Fruit fly (Drosophila melanogaster) whole organism, embryonic: ENCODE results near the gene Cand1.

Source experiments
- Atf3 ChIP-seq: fragments of 200-800 bp; sonication (Bioruptor generic); optimal IDR thresholded peaks from 3 replicates; lab custom pipeline; 2016; ENCODE audit warnings: missing biosample characterization, missing genetic modification characterization
- Bgb ChIP-seq: fragments of 200-800 bp; sonication (Bioruptor generic); IDR thresholded peaks from 2 replicates; pipeline ENCODE4 v1.3.6; 2022; ENCODE audit warnings: missing biosample characterization, missing genetic modification characterization; ENCODE audit not compliant: partially characterized antibody
- CG12769 ChIP-seq: fragments of 200-800 bp; sonication (Bioruptor generic); optimal IDR thresholded peaks from 2 replicates; lab custom pipeline; 2019; ENCODE audit warnings: missing biosample characterization, mild to moderate bottlenecking, missing genetic modification characterization, moderate library complexity
- CG13296 ChIP-seq: fragments of 200-800 bp; sonication (Bioruptor generic); optimal IDR thresholded peaks from 3 replicates; lab custom pipeline; 2018; ENCODE audit warnings: missing biosample characterization, mild to moderate bottlenecking, missing genetic modification characterization
- CG15514 ChIP-seq: fragments of 200-800 bp; sonication (Bioruptor generic); optimal IDR thresholded peaks from 3 replicates; lab custom pipeline; 2017; ENCODE audit warnings: missing biosample characterization, missing genetic modification characterization, mild to moderate bottlenecking, moderate library complexity, missing genetic modification reagents
- CG1602 ChIP-seq: fragments of 200-800 bp; sonication (Bioruptor generic); optimal IDR thresholded peaks from 3 replicates; lab custom pipeline; 2016; ENCODE audit warnings: missing biosample characterization, missing genetic modification characterization
- CG30020 ChIP-seq: fragments of 200-800 bp; optimal IDR thresholded peaks from 2 replicates; lab custom pipeline; 2019; ENCODE audit warnings: missing biosample characterization, mild to moderate bottlenecking, missing genetic modification characterization, moderate library complexity
- CG31224 ChIP-seq: fragments of 200-800 bp; sonication (Bioruptor generic); IDR thresholded peaks from 2 replicates; pipeline ENCODE4 v1.3.6; 2022; ENCODE audit warnings: missing biosample characterization, missing genetic modification characterization
- CG31441 ChIP-seq: fragments of 200-800 bp; sonication (Bioruptor generic); IDR thresholded peaks from 2 replicates; pipeline ENCODE4 v1.3.6; 2022; ENCODE audit warnings: missing biosample characterization, missing genetic modification characterization
- CG3726 ChIP-seq: fragments of 200-800 bp; sonication (Bioruptor generic); IDR thresholded peaks from 3 replicates; pipeline ENCODE4, ENCODE4 v1.3.6; 2022; ENCODE audit warnings: missing biosample characterization, missing genetic modification characterization
- CG3847 ChIP-seq: fragments of 200-800 bp; sonication (Bioruptor generic); IDR thresholded peaks from 2 replicates; pipeline ENCODE4 v1.3.6; 2022; ENCODE audit warnings: missing biosample characterization, missing genetic modification characterization
- CG4360 ChIP-seq: fragments of 200-800 bp; sonication (Bioruptor generic); IDR thresholded peaks from 2 replicates; pipeline ENCODE4 v1.3.6; 2022; ENCODE audit warnings: missing biosample characterization, missing genetic modification characterization
- CG5245 ChIP-seq: fragments of 200-800 bp; sonication (Bioruptor generic); optimal IDR thresholded peaks from 3 replicates; lab custom pipeline; 2016; ENCODE audit warnings: missing biosample characterization, missing genetic modification characterization
- CG7372 ChIP-seq: fragments of 200-800 bp; sonication (Bioruptor generic); IDR thresholded peaks from 2 replicates; pipeline ENCODE4 v1.3.6; 2022; ENCODE audit warnings: missing biosample characterization, missing genetic modification characterization
- CG8388 ChIP-seq: fragments of 200-800 bp; sonication (Bioruptor generic); optimal IDR thresholded peaks from 2 replicates; lab custom pipeline; 2019; ENCODE audit warnings: missing biosample characterization, mild to moderate bottlenecking, missing genetic modification characterization, moderate library complexity
- Dll ChIP-seq: fragments of 200-800 bp; sonication (Bioruptor generic); IDR thresholded peaks from 4 replicates; pipeline ENCODE4 v1.3.6; 2022; ENCODE audit warnings: missing biosample characterization, missing genetic modification characterization; ENCODE audit not compliant: partially characterized antibody
- Doc3 ChIP-seq: fragments of 200-800 bp; sonication (Bioruptor generic); IDR thresholded peaks from 3 replicates; pipeline ENCODE4 v1.3.6; 2022; ENCODE audit warnings: missing biosample characterization, missing genetic modification characterization; ENCODE audit not compliant: partially characterized antibody
- Dref ChIP-seq: fragments of 200-800 bp; sonication (Bioruptor generic); IDR thresholded peaks from 2 replicates; pipeline ENCODE4 v1.3.6; 2022; ENCODE audit warnings: missing biosample characterization, missing genetic modification characterization
- Fer2 ChIP-seq: fragments of 200-800 bp; sonication (Bioruptor generic); optimal IDR thresholded peaks from 2 replicates; lab custom pipeline; 2018; ENCODE audit warnings: missing biosample characterization, mild to moderate bottlenecking, missing genetic modification characterization, moderate library complexity
- GATAe ChIP-seq: fragments of 200-800 bp; sonication (Bioruptor generic); conservative IDR thresholded peaks from 2 replicates; pipeline ENCODE4 v1.3.6; 2022; ENCODE audit warnings: missing biosample characterization, missing genetic modification characterization
- H15 ChIP-seq: fragments of 200-800 bp; sonication (Bioruptor generic); IDR thresholded peaks from 3 replicates; pipeline ENCODE4 v1.3.6; 2022; ENCODE audit warnings: missing biosample characterization, missing genetic modification characterization
- Lpt ChIP-seq: fragments of >200 bp; optimal IDR thresholded peaks from 2 replicates; lab custom pipeline; 2018; ENCODE audit warnings: missing biosample characterization, missing genetic modification characterization
- Mes4 ChIP-seq: fragments of 200-800 bp; sonication (Bioruptor generic); optimal IDR thresholded peaks from 2 replicates; lab custom pipeline; 2016; ENCODE audit warnings: missing biosample characterization, missing genetic modification characterization
- NK7.1 ChIP-seq: fragments of 200-800 bp; sonication (Bioruptor generic); optimal IDR thresholded peaks from 3 replicates; lab custom pipeline; 2016; ENCODE audit warnings: missing biosample characterization, missing genetic modification characterization
- Nf-YC ChIP-seq: fragments of 200-800 bp; optimal IDR thresholded peaks from 3 replicates; lab custom pipeline; 2019; ENCODE audit warnings: missing biosample characterization, mild to moderate bottlenecking, missing genetic modification characterization, moderate library complexity
- Ravus ChIP-seq: fragments of 200-800 bp; sonication (Bioruptor generic); IDR thresholded peaks from 2 replicates; pipeline ENCODE4 v1.3.6; 2022; ENCODE audit warnings: missing biosample characterization, missing genetic modification characterization
- Rfx ChIP-seq: fragments of 200-800 bp; sonication (Bioruptor generic); IDR thresholded peaks from 2 replicates; pipeline ENCODE4 v1.3.6; 2022; ENCODE audit warnings: missing biosample characterization, missing genetic modification characterization
- Sox100B ChIP-seq: fragments of 200-800 bp; sonication (Bioruptor generic); optimal IDR thresholded peaks from 3 replicates; lab custom pipeline; 2018; ENCODE audit warnings: missing biosample characterization, mild to moderate bottlenecking, missing genetic modification characterization
- Ssrp ChIP-seq: fragments of 200-800 bp; sonication (Bioruptor generic); optimal IDR thresholded peaks from 2 replicates; lab custom pipeline; 2018; ENCODE audit warnings: missing biosample characterization, mild to moderate bottlenecking, missing genetic modification characterization, moderate library complexity
- Tbp ChIP-seq: fragments of >200 bp; optimal IDR thresholded peaks from 2 replicates; lab custom pipeline; 2018; ENCODE audit warnings: missing biosample characterization, missing genetic modification characterization
- Usf ChIP-seq: fragments of 200-800 bp; sonication (Bioruptor generic); optimal IDR thresholded peaks from 2 replicates; lab custom pipeline; 2017; ENCODE audit warnings: missing genotype, missing biosample characterization, missing genetic modification characterization
- Xrp1 ChIP-seq: fragments of 200-800 bp; sonication (Bioruptor generic); IDR thresholded peaks from 2 replicates; pipeline ENCODE4 v1.3.6; 2022; ENCODE audit warnings: missing biosample characterization, missing genetic modification characterization
- br ChIP-seq: fragments of >200 bp; optimal IDR thresholded peaks from 2 replicates; lab custom pipeline; 2017
- chif ChIP-seq, 2 experiments: fragments of 200-800 bp; sonication (Bioruptor generic); optimal IDR thresholded peaks; 3 replicates each; lab custom pipeline; 2016; ENCODE audit warnings: missing biosample characterization in 2 of 2, missing genetic modification characterization in 2 of 2
- croc ChIP-seq: fragments of 200-800 bp; sonication (Bioruptor generic); conservative IDR thresholded peaks from 3 replicates; pipeline ENCODE4 v1.3.6; 2022; ENCODE audit warnings: missing biosample characterization, missing genetic modification characterization
- crol ChIP-seq: fragments of 200-800 bp; sonication (Bioruptor generic); IDR thresholded peaks from 2 replicates; pipeline ENCODE4 v1.3.6; 2022; ENCODE audit warnings: missing biosample characterization, missing genetic modification characterization
- dan ChIP-seq: fragments of 200-800 bp; sonication (Bioruptor generic); IDR thresholded peaks from 2 replicates; pipeline ENCODE4 v1.3.6; 2022; ENCODE audit warnings: missing biosample characterization, missing genetic modification characterization
- gcm ChIP-seq: fragments of 200-800 bp; sonication (Bioruptor generic); optimal IDR thresholded peaks from 2 replicates; lab custom pipeline; 2019; ENCODE audit warnings: missing biosample characterization, mild to moderate bottlenecking, missing genetic modification characterization, moderate library complexity
- gem ChIP-seq: fragments of 200-800 bp; sonication (Bioruptor generic); optimal IDR thresholded peaks from 2 replicates; lab custom pipeline; 2019; ENCODE audit warnings: missing biosample characterization, mild to moderate bottlenecking, missing genetic modification characterization, moderate library complexity
- ind ChIP-seq: fragments of 200-800 bp; sonication (Bioruptor generic); optimal IDR thresholded peaks from 3 replicates; lab custom pipeline; 2016; ENCODE audit warnings: missing biosample characterization, missing genetic modification characterization
- jing ChIP-seq: fragments of 200-800 bp; sonication (Bioruptor generic); optimal IDR thresholded peaks from 2 replicates; lab custom pipeline; 2018; ENCODE audit warnings: missing biosample characterization, mild to moderate bottlenecking, missing genetic modification characterization
- peb ChIP-seq: fragments of 200-800 bp; sonication (Bioruptor generic); IDR thresholded peaks from 2 replicates; pipeline ENCODE4 v1.3.6; 2022; ENCODE audit warnings: missing biosample characterization, missing genetic modification characterization
- pfk ChIP-seq: fragments of 200-800 bp; sonication (Bioruptor generic); optimal IDR thresholded peaks from 2 replicates; lab custom pipeline; 2018; ENCODE audit warnings: missing biosample characterization, mild to moderate bottlenecking, missing genetic modification characterization, moderate library complexity
- repo ChIP-seq: fragments of 200-800 bp; sonication (Bioruptor generic); optimal IDR thresholded peaks from 2 replicates; lab custom pipeline; 2016; ENCODE audit warnings: missing biosample characterization, missing genetic modification characterization
- row ChIP-seq: fragments of 200-800 bp; sonication (Bioruptor generic); IDR thresholded peaks from 3 replicates; pipeline ENCODE4 v1.3.6; 2022; ENCODE audit warnings: missing biosample characterization, missing genetic modification characterization
- tio ChIP-seq: fragments of 200-800 bp; sonication (Bioruptor generic); optimal IDR thresholded peaks from 2 replicates; lab custom pipeline; 2017; ENCODE audit warnings: missing biosample characterization, missing genetic modification characterization, inconsistent platforms
- tup ChIP-seq: fragments of 200-800 bp; sonication (Bioruptor generic); optimal IDR thresholded peaks from 2 replicates; lab custom pipeline; 2016; ENCODE audit warnings: missing biosample characterization, mild to moderate bottlenecking, missing genetic modification characterization, moderate library complexity
- wek ChIP-seq: fragments of 200-800 bp; sonication (Bioruptor generic); optimal IDR thresholded peaks from 3 replicates; lab custom pipeline; 2018; ENCODE audit warnings: missing biosample characterization, mild to moderate bottlenecking, missing genetic modification characterization, moderate library complexity
- zf30C ChIP-seq: fragments of 200-800 bp; sonication (Bioruptor generic); optimal IDR thresholded peaks from 3 replicates; lab custom pipeline; 2018; ENCODE audit warnings: missing biosample characterization, mild to moderate bottlenecking, missing genetic modification characterization

Cand1 gene

DNA sequence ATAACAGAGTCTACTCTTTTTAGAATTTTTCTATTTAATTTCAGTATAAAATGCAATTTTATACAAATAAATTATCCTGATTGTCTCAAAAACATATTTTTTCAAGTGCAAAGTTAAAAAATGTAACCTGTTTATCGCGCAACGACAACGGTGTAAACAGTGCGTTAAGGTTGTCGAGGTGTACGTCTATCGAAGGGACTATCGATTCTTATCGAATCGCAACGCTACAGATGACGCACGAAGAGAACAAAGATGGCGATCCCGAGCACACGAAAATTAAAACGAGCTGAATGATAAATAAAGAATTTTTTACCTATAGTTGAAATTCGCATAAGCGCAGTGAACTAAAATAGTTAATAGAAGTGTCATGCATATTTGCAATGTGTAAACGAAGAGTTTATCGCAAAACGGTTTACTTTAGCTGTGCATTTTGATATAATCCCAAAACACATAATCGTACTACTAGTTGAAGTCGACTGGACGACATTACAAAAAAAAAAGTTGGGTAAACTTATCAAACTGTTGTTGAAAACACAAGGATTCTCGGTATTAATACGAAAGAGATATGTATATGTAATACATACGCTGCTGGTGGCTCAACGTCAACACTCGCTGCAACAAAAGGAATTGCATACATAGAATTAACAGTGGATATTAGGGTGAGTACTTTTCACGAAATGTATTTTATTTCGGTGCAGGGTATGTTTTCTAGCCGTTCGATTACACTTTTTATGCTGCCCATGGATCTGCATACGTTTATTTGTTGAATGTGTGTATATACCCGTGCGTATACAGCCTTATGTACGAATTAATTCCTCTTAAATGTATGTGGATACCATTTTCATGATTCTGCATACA lies 25.6 kb upstream of the Cand1 start, which contains the start of gene da (continued):
- TF ChIP-seq CG1602 (peak; percentile 36), H15 (GFP tag; lab: Robert Waterston, UW) (0 out of 3 replicates have a peak, but pooled peaks have one; percentile 13), pfk (peak; percentile 86), CG12769 (tag; lab: Kevin White, UChicago) (no peak), CG3847 (GFP tag; lab: Robert Waterston, UW) (peak; percentile 15; the same call in 1 of the 2 replicates), Ravus (GFP tag; lab: Robert Waterston, UW) (no peak), peb (GFP tag; lab: Robert Waterston, UW) (peak; percentile 31; the same call in 1 of the 2 replicates), jing (GFP tag; lab: Kevin White, UChicago) (no peak), CG8388 (GFP tag; lab: Kevin White, UChicago) (peak; percentile 21), CG7372 (0 out of 2 replicates have a peak, but pooled peaks have one; percentile 29), tio (no peak), CG3726 (GFP tag; lab: Robert Waterston, UW) (no peak), Sox100B (GFP tag; lab: Kevin White, UChicago) (peak; percentile 51), gcm (GFP tag; lab: Kevin White, UChicago) (no peak), Atf3 (GFP tag; lab: Kevin White, UChicago) (peak; percentile 72), croc (GFP tag; lab: Robert Waterston, UW) (no peak), Usf (GFP tag; lab: Kevin White, UChicago) (no peak), Dref (peak; percentile 92), repo (no peak), Ssrp (peak; percentile 58), CG13296 (peak; percentile 16), br (no peak), crol (GFP tag; lab: Robert Waterston, UW) (no peak), chif (GFP tag; optimal IDR thresholded peaks at IDR 0.05; lab: Kevin White, UChicago) (peak; percentile 44 to 55), Bgb (peak; percentile 49; the same call in 1 of the 2 replicates), CG5245 (peak; percentile 9), row (GFP tag; lab: Robert Waterston, UW) (peak; percentile 85), wek (peak; percentile 15), Lpt (no peak), CG4360 (GFP tag; lab: Robert Waterston, UW) (no peak), Rfx (peak; percentile 75), CG15514 (GFP tag; lab: Kevin White, UChicago) (peak; percentile 81), gem (peak; percentile 76), dan (GFP tag; lab: Robert Waterston, UW) (no peak), Dll (peak; percentile 46; the same call in 2 of the 4 replicates), zf30C (GFP tag; lab: Kevin White, UChicago) (no peak), Fer2 (peak; percentile 1), Xrp1 (GFP tag; lab: Robert Waterston, UW) (peak; percentile 63), tup (no peak), CG30020 (peak; percentile 99), GATAe (no peak), CG31224 (GFP tag; lab: Robert Waterston, UW) (peak; percentile 40; the same call in 1 of the 2 replicates), NK7.1 (no peak), Doc3 (GFP tag; lab: Robert Waterston, UW) (no peak), ind (GFP tag; lab: Kevin White, UChicago) (peak; percentile 51), Nf-YC (tag; lab: Kevin White, UChicago) (peak; percentile 52), Tbp (no peak), CG31441 (GFP tag; lab: Robert Waterston, UW) (peak; percentile 53; the same call in 1 of the 2 replicates), Mes4 (GFP tag; lab: Kevin White, UChicago) (peak; percentile 30)
